Fruit fly (Drosophila melanogaster) S2 (cell line): Measurements from ENCODE around the gene kug.

ENCODE experiments used
- CG8478 ChIP-seq: fragments of >200 bp; optimal IDR thresholded peaks from 2 replicates; lab custom pipeline; 2018
- CTCF ChIP-seq, 2 experiments: fragments of >200 bp; optimal IDR thresholded peaks; 2 replicates each; lab custom pipeline; 2018

DNA sequence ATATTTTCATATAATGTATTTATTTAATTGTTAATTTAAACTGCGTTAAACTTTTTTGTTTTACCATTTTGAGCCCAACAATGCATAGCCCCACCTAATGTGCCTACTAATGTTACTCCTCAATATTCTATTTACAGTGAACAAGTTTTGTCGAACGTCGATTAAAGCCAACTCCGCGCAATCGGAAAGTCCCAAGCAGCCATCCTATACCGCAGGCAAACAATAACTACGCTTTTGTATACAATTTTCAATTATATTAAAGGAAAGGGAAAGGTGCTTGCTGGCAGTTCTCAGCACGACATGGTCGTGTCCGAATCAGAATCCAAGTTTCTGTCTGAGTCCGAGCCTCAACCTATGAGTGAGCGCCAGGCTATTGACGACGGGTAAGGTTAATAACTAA lies 23.7 kb upstream of the kug start, which contains the start of gene CG17732:
- TF ChIP-seq CTCF (optimal IDR thresholded peaks at IDR 0.05; lab: Kevin White, UChicago): no peak
- no peak for TF ChIP-seq CG8478 (lab: Kevin White, UChicago)
